Worm (Caenorhabditis elegans) whole organism, L2 larva: ENCODE measurements around the gene let-60.

Experiments used
- aly-2 ChIP-seq: fragments of 150-350 bp; optimal IDR thresholded peaks from 2 replicates; lab custom pipeline; 2014; ENCODE audit warnings: missing biosample characterization, missing genetic modification characterization
- ceh-82 ChIP-seq: fragments of 150-350 bp; optimal IDR thresholded peaks from 2 replicates; lab custom pipeline; 2014; ENCODE audit warnings: missing biosample characterization, missing genetic modification characterization
- elt-3 ChIP-seq: sonication (generic microtip); optimal IDR thresholded peaks from 2 replicates; lab custom pipeline; 2017; ENCODE audit warnings: missing biosample characterization, missing genetic modification characterization
- nhr-12 ChIP-seq: fragments of 150-350 bp; optimal IDR thresholded peaks from 2 replicates; lab custom pipeline; 2014; ENCODE audit warnings: missing biosample characterization, missing genetic modification characterization
- nhr-129 ChIP-seq: fragments of 150-350 bp; optimal IDR thresholded peaks from 2 replicates; lab custom pipeline; 2014; ENCODE audit warnings: missing biosample characterization, missing genetic modification characterization
- nhr-25 ChIP-seq: fragments of 150-350 bp; sonication (generic microtip); optimal IDR thresholded peaks from 3 replicates; lab custom pipeline; 2014; ENCODE audit warnings: missing biosample characterization, missing genetic modification characterization

- no peak for TF ChIP-seq nhr-129 (tag; lab: Kevin White, UChicago)
- no peak for TF ChIP-seq aly-2 (tag; lab: Kevin White, UChicago)
- no peak for TF ChIP-seq elt-3 (tag; lab: Kevin White, UChicago)
- TF ChIP-seq nhr-12: no peak
- no peak for TF ChIP-seq nhr-25
- TF ChIP-seq ceh-82 (tag; lab: Kevin White, UChicago): no peak
These were observed 47.3 kb upstream of the let-60 start, which contains the start of gene K01A6.7 for ce11 chrIV:11738092-11738617.
